Fruit fly (Drosophila melanogaster) whole organism, adult: ENCODE measurements around the gene CG4080.
A peak's percentile ranks its signal among the peaks of the same experiment; 100 is the strongest.

ENCODE experiments used
- CG12768 ChIP-seq: fragments of 200-800 bp; sonication (Bioruptor generic); optimal IDR thresholded peaks from 2 replicates; lab custom pipeline; 2017; ENCODE audit warnings: missing biosample characterization, missing genetic modification characterization, mild to moderate bottlenecking, moderate library complexity, missing genetic modification reagents
- CG14711 ChIP-seq: fragments of 200-800 bp; sonication (Bioruptor generic); optimal IDR thresholded peaks from 2 replicates; lab custom pipeline; 2018; ENCODE audit warnings: missing biosample characterization, mild to moderate bottlenecking, missing genetic modification characterization, moderate library complexity
- CG5204 ChIP-seq: fragments of 200-800 bp; sonication (Bioruptor generic); optimal IDR thresholded peaks from 2 replicates; lab custom pipeline; 2016; ENCODE audit warnings: missing biosample characterization, missing genetic modification characterization
- CG7045 ChIP-seq: fragments of 200-800 bp; sonication (Bioruptor generic); optimal IDR thresholded peaks from 2 replicates; lab custom pipeline; 2017; ENCODE audit warnings: missing biosample characterization, mild to moderate bottlenecking, missing genetic modification characterization
- CG7101 ChIP-seq: fragments of 200-800 bp; sonication (Bioruptor generic); optimal IDR thresholded peaks from 2 replicates; lab custom pipeline; 2018; ENCODE audit warnings: missing biosample characterization, mild to moderate bottlenecking, missing genetic modification characterization, moderate library complexity
- bab1 ChIP-seq: fragments of 200-800 bp; sonication (Bioruptor generic); optimal IDR thresholded peaks from 3 replicates; lab custom pipeline; 2019; ENCODE audit warnings: missing biosample characterization, mild to moderate bottlenecking, missing genetic modification characterization, moderate library complexity
- pad ChIP-seq: fragments of 200-800 bp; sonication (Bioruptor generic); optimal IDR thresholded peaks from 3 replicates; lab custom pipeline; 2017; ENCODE audit warnings: missing biosample characterization, missing genetic modification characterization, mild to moderate bottlenecking, moderate library complexity, missing genetic modification reagents
- tj ChIP-seq: fragments of 200-800 bp; sonication (Bioruptor generic); optimal IDR thresholded peaks from 3 replicates; lab custom pipeline; 2017; ENCODE audit warnings: missing biosample characterization, mild to moderate bottlenecking, missing genetic modification characterization, moderate library complexity
- toe ChIP-seq: fragments of 200-800 bp; sonication (Bioruptor generic); optimal IDR thresholded peaks from 2 replicates; lab custom pipeline; 2016; ENCODE audit warnings: missing biosample characterization, missing genetic modification characterization

dm6 chr3L:9419328-9419727, 20.3 kb upstream of the CG4080 start:
- peak; percentile 41 for TF ChIP-seq bab1 (GFP tag; lab: Kevin White, UChicago)
- TF ChIP-seq CG12768 (GFP tag; lab: Kevin White, UChicago) = peak; percentile 24
- TF ChIP-seq toe (GFP tag; lab: Kevin White, UChicago) = no peak
- TF ChIP-seq CG5204 (GFP tag; lab: Kevin White, UChicago) = peak; percentile 35
- TF ChIP-seq CG14711 (tag; lab: Kevin White, UChicago) = no peak
- TF ChIP-seq CG7101 = no peak
- no peak for TF ChIP-seq pad (GFP tag; lab: Kevin White, UChicago)
- TF ChIP-seq tj (GFP tag; lab: Kevin White, UChicago) = peak; percentile 54
- TF ChIP-seq CG7045 (GFP tag; lab: Kevin White, UChicago) = no peak
